Fruit fly (Drosophila melanogaster) S2 (cell line): ENCODE measurements around the gene CG13840.

Experiments used
- CG8478 ChIP-seq: fragments of >200 bp; optimal IDR thresholded peaks from 2 replicates; lab custom pipeline; 2018
- CTCF ChIP-seq, 2 experiments: fragments of >200 bp; optimal IDR thresholded peaks; 2 replicates each; lab custom pipeline; 2018

DNA sequence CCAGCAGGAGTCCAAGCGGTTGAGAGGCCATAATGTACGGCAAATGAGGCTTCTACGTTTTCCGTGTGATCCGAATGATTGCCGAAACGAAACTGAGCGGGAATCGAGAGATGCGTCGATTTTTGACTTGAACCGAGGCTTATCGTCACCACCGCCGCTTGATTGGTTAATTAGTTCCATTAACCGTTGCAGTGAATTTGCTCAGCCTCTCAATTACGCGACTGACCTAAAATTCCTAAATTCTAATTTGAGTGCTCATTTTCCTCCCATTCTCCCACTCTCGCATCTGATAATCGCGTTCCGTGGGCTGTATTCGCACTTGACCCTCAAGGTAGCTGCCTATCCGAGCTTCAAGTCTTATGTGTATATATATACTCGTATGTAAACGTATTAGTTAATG, 49.9 kb downstream of the CG13840 start, which contains the start of gene Nepl15:
- no peak for TF ChIP-seq CG8478 (lab: Kevin White, UChicago)
- TF ChIP-seq CTCF (optimal IDR thresholded peaks at IDR 0.05; lab: Kevin White, UChicago) = no peak
